Worm (Caenorhabditis elegans): ENCODE data around the gene Y53F4B.11.
A peak's percentile ranks its signal among the peaks of the same experiment; 100 is the strongest.

Gene Y53F4B.11

DNA sequence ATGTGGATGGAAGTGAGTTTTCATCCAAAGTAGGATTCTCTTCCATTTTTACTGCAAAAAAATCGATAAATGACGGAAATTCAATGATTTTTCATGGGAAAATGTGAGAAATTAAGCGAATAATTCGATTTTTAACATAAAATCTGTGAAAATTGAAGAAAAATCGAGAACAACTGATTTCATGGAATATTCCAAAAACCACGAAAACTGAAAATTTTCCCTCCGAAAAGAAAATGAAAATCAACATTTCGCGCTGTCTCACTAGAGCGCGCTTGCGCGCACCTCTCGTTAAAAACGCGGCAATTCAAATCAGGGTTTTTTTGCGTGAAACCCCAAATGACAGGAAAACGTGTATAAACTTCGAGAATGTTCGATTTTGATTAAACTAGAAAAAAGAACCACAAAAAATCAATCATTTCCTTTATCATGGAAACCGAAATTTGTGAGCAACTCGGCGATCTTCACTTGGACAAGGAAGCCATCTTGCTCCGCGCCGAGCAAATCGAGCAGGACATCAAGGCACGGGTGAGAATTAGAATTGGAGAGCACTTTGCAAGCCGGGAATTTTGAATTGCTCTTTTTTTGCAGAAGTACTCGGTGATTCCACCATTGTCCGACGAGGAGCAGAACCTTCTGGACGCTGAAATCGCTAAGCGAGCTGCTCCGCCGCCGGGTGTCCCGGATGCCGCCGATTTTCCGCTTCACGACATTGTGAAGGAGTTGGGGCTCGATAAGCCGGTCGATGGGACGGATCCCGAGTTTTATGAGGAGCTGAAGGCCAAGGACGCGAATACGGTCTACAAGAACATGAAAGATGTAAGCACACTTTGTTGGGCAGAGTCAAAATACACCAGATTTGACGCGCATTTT, at the start of gene Y53F4B.11, which contains the start of gene Y53F4B.9:
Y53F4B.11 (plus strand) TSS at position 383 of the 870 bp plus-strand sequence.
Y53F4B.9 (minus strand) TSS at position 51 of the 870 bp plus-strand sequence.
- TF ChIP-seq nhr-71 (tag; optimal IDR thresholded peaks at IDR 0.05) (peak; percentile 86), zag-1 (tag; optimal IDR thresholded peaks at IDR 0.05) (no peak), nhr-77 (tag; optimal IDR thresholded peaks at IDR 0.05) (peak; percentile 94), F16B12.6 (tag; optimal IDR thresholded peaks at IDR 0.05) (peak; percentile 70), pag-3 (tag; optimal IDR thresholded peaks at IDR 0.05; ENCODE audit: borderline replicate concordance, insufficient read depth) (no peak), egl-13 (tag; optimal IDR thresholded peaks at IDR 0.05) (no peak), aly-2 (tag; optimal IDR thresholded peaks at IDR 0.05) (peak; percentile 82), unc-86 (tag; optimal IDR thresholded peaks at IDR 0.05) (peak; percentile 69), unc-130 (tag; optimal IDR thresholded peaks at IDR 0.05) (peak; percentile 65), tbx-2 (tag; optimal IDR thresholded peaks at IDR 0.05) (peak; percentile 78), ets-5 (GFP tag; IDR thresholded peaks at IDR 0.05) (no peak), grh-1 (GFP tag; IDR thresholded peaks at IDR 0.05) (peak; percentile 43; the same call in 1 of the 2 replicates), lsy-2 (tag; optimal IDR thresholded peaks at IDR 0.05) (peak; percentile 81 to 94), pax-3 (tag; optimal IDR thresholded peaks at IDR 0.05) (peak; percentile 63), ceh-82 (tag; optimal IDR thresholded peaks at IDR 0.05) (peak; percentile 70 to 95 (median 70)), efl-1 (optimal IDR thresholded peaks at IDR 0.05) (peak; percentile 99 to 100), efl-1 (GFP tag; optimal IDR thresholded peaks at IDR 0.05 in 1 of 2) (peak; percentile 100), fos-1 (tag; optimal IDR thresholded peaks at IDR 0.05) (peak; percentile 72), lin-35 (GFP tag; optimal IDR thresholded peaks at IDR 0.05) (peak; percentile 100), pqm-1 (tag; optimal IDR thresholded peaks at IDR 0.05) (no peak), lir-3 (tag; optimal IDR thresholded peaks at IDR 0.05; ENCODE audit: poor library complexity) (no peak), C04F5.9 (tag; optimal IDR thresholded peaks at IDR 0.05) (no peak), elt-3 (tag; optimal IDR thresholded peaks at IDR 0.05) (peak in 3 of 6 experiments; percentile 10 to 69 (median 53)), mdl-1 (tag; optimal IDR thresholded peaks at IDR 0.05) (peak in 1 of 2 experiments; percentile 70), vab-15 (tag; optimal IDR thresholded peaks at IDR 0.05) (peak; percentile 38), fkh-4 (tag; optimal IDR thresholded peaks at IDR 0.05; ENCODE audit: borderline replicate concordance) (no peak), unc-98 (GFP tag; IDR thresholded peaks at IDR 0.05) (no peak), elt-2 (tag; optimal IDR thresholded peaks at IDR 0.05) (peak; percentile 18), xbp-1 (tag; optimal IDR thresholded peaks at IDR 0.05) (peak; percentile 67), ztf-4 (tag; optimal IDR thresholded peaks at IDR 0.05) (no peak), nhr-90 (tag; optimal IDR thresholded peaks at IDR 0.05; ENCODE audit: poor library complexity) (peak; percentile 72), nhr-76 (tag; optimal IDR thresholded peaks at IDR 0.05) (no peak), lin-14 (GFP tag; optimal IDR thresholded peaks at IDR 0.05) (peak; percentile 69), jun-1 (tag; optimal IDR thresholded peaks at IDR 0.05) (peak; percentile 73), lin-13 (GFP tag; optimal IDR thresholded peaks at IDR 0.05) (peak; percentile 78), nhr-11 (tag; optimal IDR thresholded peaks at IDR 0.05) (peak; percentile 16), ama-1 (optimal IDR thresholded peaks at IDR 0.05) (no peak), rnt-1 (tag; optimal IDR thresholded peaks at IDR 0.05) (peak; percentile 89), dsc-1 (tag; optimal IDR thresholded peaks at IDR 0.05) (peak; percentile 61), blmp-1 (tag; optimal IDR thresholded peaks at IDR 0.05) (peak; percentile 82), ceh-8 (GFP tag; optimal IDR thresholded peaks at IDR 0.05) (peak; percentile 22), fkh-8 (tag; optimal IDR thresholded peaks at IDR 0.05) (peak; percentile 75), nhr-237 (tag; optimal IDR thresholded peaks at IDR 0.05) (peak; percentile 53), nhr-47 (tag; optimal IDR thresholded peaks at IDR 0.05) (peak; percentile 88), aha-1 (tag; optimal IDR thresholded peaks at IDR 0.05) (no peak), swsn-7 (tag; optimal IDR thresholded peaks at IDR 0.05) (peak; percentile 67), hpl-2 (GFP tag; optimal IDR thresholded peaks at IDR 0.05) (no peak), lin-15B (tag; optimal IDR thresholded peaks at IDR 0.05) (peak; percentile 85), nhr-19 (GFP tag; conservative IDR thresholded peaks at IDR 0.05) (peak; percentile 84), mef-2 (tag; optimal IDR thresholded peaks at IDR 0.05) (no peak), unc-62 (GFP tag; optimal IDR thresholded peaks at IDR 0.05) (no peak)

Data from whole organism, L1 larva.